Worm (Caenorhabditis elegans) whole organism, L1 larva: ENCODE measurements around the gene lmtr-2.

Experiments used
- F16B12.6 ChIP-seq: fragments of 150-350 bp; optimal IDR thresholded peaks from 2 replicates; lab custom pipeline; 2014; ENCODE audit warnings: missing biosample characterization, missing genetic modification characterization
- aha-1 ChIP-seq: fragments of 150-350 bp; optimal IDR thresholded peaks from 2 replicates; lab custom pipeline; 2014; ENCODE audit warnings: missing biosample characterization, missing genetic modification characterization
- aly-2 ChIP-seq: fragments of 150-350 bp; optimal IDR thresholded peaks from 2 replicates; lab custom pipeline; 2014; ENCODE audit warnings: missing biosample characterization, missing genetic modification characterization
- blmp-1 ChIP-seq: fragments of 150-350 bp; optimal IDR thresholded peaks from 2 replicates; lab custom pipeline; 2014; ENCODE audit warnings: missing biosample characterization, missing genetic modification characterization
- ceh-8 ChIP-seq: fragments of 200-800 bp; sonication (Bioruptor generic); optimal IDR thresholded peaks from 2 replicates; lab custom pipeline; 2018; ENCODE audit warnings: mild to moderate bottlenecking, missing genetic modification characterization, moderate library complexity, missing compliant biosample characterization
- ceh-88 ChIP-seq: fragments of 200-800 bp; sonication (Bioruptor generic); IDR thresholded peaks from 2 replicates; pipeline ENCODE4 v1.3.6; 2022; ENCODE audit warnings: missing genetic modification characterization, missing compliant biosample characterization
- ceh-90 ChIP-seq: sonication (generic microtip); optimal IDR thresholded peaks from 2 replicates; lab custom pipeline; 2016; ENCODE audit warnings: missing genetic modification characterization, missing compliant biosample characterization
- dpl-1 ChIP-seq, 3 experiments: fragments of 150-350 bp in 2 of 3; sonication (generic microtip) in 1 of 3; optimal IDR thresholded peaks; 2 replicates each; lab custom pipeline; 2014 to 2017; ENCODE audit warnings: missing biosample characterization in 3 of 3, missing genetic modification characterization in 3 of 3, missing genetic modification reagents in 3 of 3
- dsc-1 ChIP-seq: sonication (generic microtip); optimal IDR thresholded peaks from 2 replicates; lab custom pipeline; 2016; ENCODE audit warnings: mild to moderate bottlenecking, missing genetic modification characterization, missing compliant biosample characterization
- efl-1 ChIP-seq, 4 experiments: fragments of 150-350 bp; optimal IDR thresholded peaks in 3 of 4; peaks in 1 of 4; 1 replicate in 1 of 4; 2 replicates in 3 of 4; lab custom pipeline; 2014; ENCODE audit warnings: missing biosample characterization in 2 of 4, missing genetic modification characterization in 2 of 4, missing genetic modification reagents in 2 of 4
- efl-3 ChIP-seq: fragments of 200-800 bp; sonication (Bioruptor generic); optimal IDR thresholded peaks from 2 replicates; lab custom pipeline; 2018; ENCODE audit warnings: mild to moderate bottlenecking, missing genetic modification characterization, missing compliant biosample characterization
- ets-5 ChIP-seq: fragments of 200-800 bp; sonication (Bioruptor generic); IDR thresholded peaks from 2 replicates; pipeline ENCODE4 v1.3.6; 2022; ENCODE audit warnings: missing genetic modification characterization, missing compliant biosample characterization
- fos-1 ChIP-seq: fragments of 150-350 bp; optimal IDR thresholded peaks from 2 replicates; lab custom pipeline; 2014; ENCODE audit warnings: missing biosample characterization, missing genetic modification characterization
- hpl-2 ChIP-seq: fragments of 150-350 bp; optimal IDR thresholded peaks from 2 replicates; lab custom pipeline; 2014; ENCODE audit warnings: missing biosample characterization, missing genetic modification reagents, missing genetic modification characterization
- irx-1 ChIP-seq: sonication (generic microtip); optimal IDR thresholded peaks from 2 replicates; lab custom pipeline; 2016; ENCODE audit warnings: missing genetic modification characterization, missing compliant biosample characterization
- isw-1 ChIP-seq: fragments of 200-800 bp; sonication (Bioruptor generic); IDR thresholded peaks from 2 replicates; pipeline ENCODE4 v1.3.6; 2022; ENCODE audit warnings: missing genetic modification characterization, missing compliant biosample characterization
- jun-1 ChIP-seq: fragments of 150-350 bp; optimal IDR thresholded peaks from 2 replicates; lab custom pipeline; 2014; ENCODE audit warnings: missing biosample characterization, missing genetic modification reagents, missing genetic modification characterization
- lin-13 ChIP-seq: fragments of 150-350 bp; optimal IDR thresholded peaks from 2 replicates; lab custom pipeline; 2014; ENCODE audit warnings: missing biosample characterization, missing genetic modification reagents, missing genetic modification characterization
- lin-14 ChIP-seq: fragments of 200-800 bp; sonication (Bioruptor generic); optimal IDR thresholded peaks from 2 replicates; lab custom pipeline; 2018; ENCODE audit warnings: mild to moderate bottlenecking, missing genetic modification characterization, moderate library complexity, missing compliant biosample characterization
- lin-15B ChIP-seq: fragments of 150-350 bp; sonication (generic microtip); optimal IDR thresholded peaks from 3 replicates; lab custom pipeline; 2014; ENCODE audit warnings: missing biosample characterization, missing genetic modification characterization
- lin-35 ChIP-seq, 2 experiments: fragments of 150-350 bp; optimal IDR thresholded peaks; 2 replicates each; lab custom pipeline; 2014; ENCODE audit warnings: missing biosample characterization in 2 of 2, missing genetic modification characterization in 2 of 2, missing genetic modification reagents in 2 of 2
- lsy-2 ChIP-seq, 2 experiments: fragments of 150-350 bp; optimal IDR thresholded peaks; 2 replicates each; lab custom pipeline; 2014; ENCODE audit warnings: missing biosample characterization in 2 of 2, missing genetic modification characterization in 2 of 2
- mab-9 ChIP-seq: fragments of 200-800 bp; sonication (Bioruptor generic); IDR thresholded peaks from 2 replicates; pipeline ENCODE4 v1.3.6; 2022; ENCODE audit warnings: missing genetic modification reagents, missing genetic modification characterization, missing compliant biosample characterization
- mdl-1 ChIP-seq, 2 experiments: fragments of 150-350 bp; optimal IDR thresholded peaks; 2 replicates each; lab custom pipeline; 2014 to 2017; ENCODE audit warnings: missing biosample characterization in 2 of 2, missing genetic modification characterization in 2 of 2, inconsistent platforms in 1 of 2
- mep-1 ChIP-seq: fragments of 150-350 bp; optimal IDR thresholded peaks from 2 replicates; lab custom pipeline; 2014; ENCODE audit warnings: missing biosample characterization, missing genetic modification characterization
- nhr-12 ChIP-seq: sonication (generic microtip); optimal IDR thresholded peaks from 2 replicates; lab custom pipeline; 2017; ENCODE audit warnings: missing biosample characterization, missing genetic modification characterization
- nhr-19 ChIP-seq: fragments of 200-800 bp; sonication (Bioruptor generic); conservative IDR thresholded peaks from 2 replicates; pipeline ENCODE4 v1.3.6; 2022; ENCODE audit warnings: missing genetic modification characterization, missing compliant biosample characterization
- nhr-20 ChIP-seq: sonication (generic microtip); optimal IDR thresholded peaks from 2 replicates; lab custom pipeline; 2016; ENCODE audit warnings: mild to moderate bottlenecking, missing genetic modification characterization, missing compliant biosample characterization
- nhr-28 ChIP-seq: fragments of 150-350 bp; optimal IDR thresholded peaks from 2 replicates; lab custom pipeline; 2014; ENCODE audit warnings: missing biosample characterization, missing genetic modification characterization
- nhr-71 ChIP-seq: sonication (generic microtip); optimal IDR thresholded peaks from 2 replicates; lab custom pipeline; 2016; ENCODE audit warnings: mild to moderate bottlenecking, missing genetic modification characterization, moderate library complexity, missing compliant biosample characterization
- nhr-76 ChIP-seq: sonication (generic microtip); optimal IDR thresholded peaks from 2 replicates; lab custom pipeline; 2017; ENCODE audit warnings: missing biosample characterization, missing genetic modification characterization
- nhr-77 ChIP-seq: fragments of 150-350 bp; optimal IDR thresholded peaks from 2 replicates; lab custom pipeline; 2014; ENCODE audit warnings: missing biosample characterization, missing genetic modification characterization
- nhr-84 ChIP-seq: sonication (generic microtip); optimal IDR thresholded peaks from 2 replicates; lab custom pipeline; 2017; ENCODE audit warnings: missing biosample characterization, missing genetic modification characterization
- nhr-85 ChIP-seq: sonication (generic microtip); peaks from one replicate; lab custom pipeline; 2016; ENCODE audit warnings: missing genetic modification characterization, inconsistent platforms, missing compliant biosample characterization
- nhr-90 ChIP-seq: sonication (generic microtip); optimal IDR thresholded peaks from 2 replicates; lab custom pipeline; 2016; ENCODE audit warnings: mild to moderate bottlenecking, missing genetic modification characterization, missing compliant biosample characterization; ENCODE audit not compliant: poor library complexity
- pax-3 ChIP-seq: fragments of 200-800 bp; sonication (Bioruptor generic); optimal IDR thresholded peaks from 2 replicates; lab custom pipeline; 2018; ENCODE audit warnings: mild to moderate bottlenecking, missing genetic modification characterization, moderate library complexity, missing compliant biosample characterization
- skn-1 ChIP-seq: fragments of 150-350 bp; optimal IDR thresholded peaks from 2 replicates; lab custom pipeline; 2014; ENCODE audit warnings: missing biosample characterization, missing genetic modification characterization
- snpc-4 ChIP-seq: fragments of 150-350 bp; optimal IDR thresholded peaks from 2 replicates; lab custom pipeline; 2014; ENCODE audit warnings: missing biosample characterization, missing genetic modification characterization
- sox-4 ChIP-seq: sonication (generic microtip); optimal IDR thresholded peaks from 2 replicates; lab custom pipeline; 2016; ENCODE audit warnings: missing genetic modification characterization, missing compliant biosample characterization
- swsn-7 ChIP-seq: sonication (generic microtip); optimal IDR thresholded peaks from 2 replicates; lab custom pipeline; 2016; ENCODE audit warnings: missing genetic modification characterization, missing compliant biosample characterization
- tbx-2 ChIP-seq: sonication (generic microtip); optimal IDR thresholded peaks from 2 replicates; lab custom pipeline; 2016; ENCODE audit warnings: missing genetic modification characterization, missing compliant biosample characterization
- tlp-1 ChIP-seq: fragments of 150-350 bp; optimal IDR thresholded peaks from 2 replicates; lab custom pipeline; 2014; ENCODE audit warnings: missing biosample characterization, missing genetic modification characterization
- unc-130 ChIP-seq: fragments of 150-350 bp; optimal IDR thresholded peaks from 2 replicates; lab custom pipeline; 2017; ENCODE audit warnings: missing biosample characterization, missing genetic modification characterization, inconsistent platforms
- unc-30 ChIP-seq: sonication (generic microtip); optimal IDR thresholded peaks from 2 replicates; lab custom pipeline; 2017; ENCODE audit warnings: missing biosample characterization, missing genetic modification characterization
- unc-62 ChIP-seq: fragments of 150-350 bp; optimal IDR thresholded peaks from 2 replicates; lab custom pipeline; 2014; ENCODE audit warnings: missing biosample characterization, missing genetic modification reagents, missing genetic modification characterization
- unc-86 ChIP-seq: sonication (generic microtip); optimal IDR thresholded peaks from 2 replicates; lab custom pipeline; 2016; ENCODE audit warnings: missing genetic modification characterization, missing compliant biosample characterization
- xbp-1 ChIP-seq: sonication (generic microtip); optimal IDR thresholded peaks from 2 replicates; lab custom pipeline; 2016; ENCODE audit warnings: missing genetic modification characterization, missing compliant biosample characterization
- ztf-11 ChIP-seq, 2 experiments: sonication (generic microtip); optimal IDR thresholded peaks; 2 replicates each; lab custom pipeline; 2016 to 2017; ENCODE audit warnings: missing genetic modification characterization in 2 of 2, missing biosample characterization in 1 of 2, missing compliant biosample characterization in 1 of 2

lmtr-2 gene

DNA sequence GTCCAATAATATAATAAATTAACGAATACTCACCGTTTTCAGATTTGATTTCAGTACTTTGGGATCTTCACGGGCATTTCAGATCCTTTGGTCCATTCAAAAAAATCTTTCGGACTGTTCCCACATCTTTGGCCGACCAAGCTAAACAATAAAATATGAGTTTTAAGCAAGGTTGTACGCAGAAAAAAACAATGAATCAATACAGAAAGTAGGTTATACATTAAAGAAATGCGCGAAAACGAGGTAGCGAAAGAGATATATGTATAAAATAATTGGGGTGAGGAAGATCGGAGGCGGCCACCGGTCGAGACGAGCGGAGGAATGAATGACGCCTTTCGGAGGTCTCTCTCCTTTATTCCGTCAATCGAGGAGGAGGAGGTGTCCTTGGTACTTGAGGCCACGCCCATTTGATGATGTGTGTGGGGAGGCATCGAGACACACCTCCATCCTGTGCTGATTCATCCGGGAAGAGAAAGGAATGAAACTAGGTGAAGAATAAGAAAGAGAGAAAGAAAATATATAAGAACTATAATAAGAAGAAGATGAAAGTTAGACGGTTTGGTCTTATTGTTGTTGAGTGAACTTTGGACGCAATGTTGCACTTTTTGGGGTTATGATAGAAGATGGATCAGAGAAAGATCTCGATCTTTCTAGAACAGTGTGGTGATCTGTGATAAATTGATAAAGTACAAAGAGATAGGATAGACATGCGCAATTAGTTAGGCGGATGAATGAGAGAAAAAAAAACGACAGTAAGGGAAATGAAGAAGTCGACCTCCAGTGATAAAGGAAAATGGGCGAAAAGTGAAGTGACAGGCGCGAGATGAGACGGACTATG, 29.6 kb upstream of the lmtr-2 start (continued):
- TF ChIP-seq nhr-76 (tag; lab: Kevin White, UChicago) (no peak), irx-1 (tag; lab: Kevin White, UChicago) (no peak), tlp-1 (tag; lab: Kevin White, UChicago) (no peak), fos-1 (no peak), snpc-4 (tag; lab: Kevin White, UChicago) (no peak)

DNA sequence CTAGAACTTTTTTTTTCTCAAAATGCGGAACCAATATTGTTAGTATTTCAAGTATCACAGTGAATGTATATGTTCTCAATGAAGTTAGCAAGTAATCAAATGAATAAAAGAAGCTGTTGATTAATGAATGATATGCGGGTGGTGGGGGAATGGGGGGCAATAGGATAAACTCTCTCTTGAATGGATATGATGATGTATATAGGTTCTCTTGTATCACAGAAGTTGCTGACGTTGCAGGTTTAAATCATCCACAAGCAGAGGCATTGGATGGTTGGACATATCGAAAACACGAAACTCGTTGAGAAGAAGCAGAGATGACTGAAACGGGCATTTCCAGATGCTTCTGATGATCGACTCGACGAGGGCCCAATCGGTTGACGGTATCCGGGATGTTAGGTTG, 28.7 kb upstream of the lmtr-2 start:
- no peak for TF ChIP-seq isw-1 (GFP tag; lab: Robert Waterston, UW)
- TF ChIP-seq dsc-1 (tag; lab: Kevin White, UChicago), result no peak
- TF ChIP-seq nhr-85, result peak; percentile 6
- TF ChIP-seq efl-1 (optimal IDR thresholded peaks at IDR 0.05; lab: Kevin White, UChicago), result no peak
- TF ChIP-seq efl-1 (GFP tag; optimal IDR thresholded peaks at IDR 0.05 in 1 of 2; lab: Kevin White, UChicago), result peak in 1 of 2 experiments; percentile 68
- TF ChIP-seq lin-35 (GFP tag; optimal IDR thresholded peaks at IDR 0.05; lab: Kevin White, UChicago), result no peak
- TF ChIP-seq mdl-1 (tag; optimal IDR thresholded peaks at IDR 0.05; lab: Kevin White, UChicago), result no peak
- TF ChIP-seq lin-14 (GFP tag; lab: Kevin White, UChicago), result peak; percentile 8
- TF ChIP-seq, all 84 proteins: peak for 3

DNA sequence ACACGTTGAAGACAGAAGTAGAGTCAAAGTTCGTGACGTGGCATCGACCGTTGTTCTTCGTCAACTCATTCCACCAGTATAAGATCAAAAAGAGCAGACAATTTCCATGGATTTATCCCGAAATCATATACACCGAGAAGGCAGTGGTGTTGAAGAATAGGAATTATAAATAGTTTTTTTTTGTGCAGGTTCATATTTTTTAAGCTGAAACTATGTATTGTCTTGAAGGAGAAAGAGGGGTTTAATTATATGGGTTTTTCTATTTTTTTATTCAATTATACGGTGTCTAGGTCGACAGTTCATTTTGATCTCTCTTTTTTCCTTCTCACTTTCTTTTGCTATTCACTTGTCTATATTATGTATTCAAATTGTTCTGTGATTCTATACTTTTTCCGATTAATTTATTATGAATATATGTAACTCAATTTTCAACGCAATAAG, 28.2 kb upstream of the lmtr-2 start:
- TF ChIP-seq ceh-8 (no peak), fos-1 (no peak), lsy-2 (tag; optimal IDR thresholded peaks at IDR 0.05; lab: Kevin White, UChicago) (peak; percentile 30 to 32), efl-3 (GFP tag; lab: Kevin White, UChicago) (no peak), unc-62 (no peak), unc-86 (no peak), skn-1 (no peak), ceh-88 (GFP tag; lab: Robert Waterston, UW) (no peak), nhr-84 (tag; lab: Kevin White, UChicago) (no peak), unc-30 (tag; lab: Kevin White, UChicago) (no peak), lin-14 (GFP tag; lab: Kevin White, UChicago) (no peak), nhr-77 (tag; lab: Kevin White, UChicago) (no peak), nhr-19 (GFP tag; lab: Robert Waterston, UW) (peak; percentile 13), tbx-2 (tag; lab: Kevin White, UChicago) (no peak), ztf-11 (tag; optimal IDR thresholded peaks at IDR 0.05; lab: Kevin White, UChicago) (no peak), xbp-1 (no peak), nhr-28 (no peak), dpl-1 (GFP tag; optimal IDR thresholded peaks at IDR 0.05; lab: Kevin White, UChicago) (no peak), nhr-20 (tag; lab: Kevin White, UChicago) (peak; percentile 48), lin-15B (tag; lab: Kevin White, UChicago) (no peak), pax-3 (tag; lab: Kevin White, UChicago) (no peak), blmp-1 (tag; lab: Kevin White, UChicago) (peak; percentile 27), mab-9 (no peak), aha-1 (tag; lab: Kevin White, UChicago) (no peak), ets-5 (GFP tag; lab: Robert Waterston, UW) (no peak), jun-1 (tag; lab: Kevin White, UChicago) (no peak), F16B12.6 (tag; lab: Kevin White, UChicago) (no peak), hpl-2 (GFP tag; lab: Kevin White, UChicago) (no peak), ceh-90 (tag; lab: Kevin White, UChicago) (no peak), nhr-12 (no peak), sox-4 (tag; lab: Kevin White, UChicago) (no peak), swsn-7 (tag; lab: Kevin White, UChicago) (peak; percentile 13), isw-1 (GFP tag; lab: Robert Waterston, UW) (no peak), aly-2 (no peak), nhr-71 (peak; percentile 57), dsc-1 (tag; lab: Kevin White, UChicago) (no peak), mep-1 (tag; lab: Kevin White, UChicago) (peak; percentile 40), irx-1 (tag; lab: Kevin White, UChicago) (no peak), unc-130 (tag; lab: Kevin White, UChicago) (no peak), nhr-90 (peak; percentile 66), lin-13 (GFP tag; lab: Kevin White, UChicago) (no peak)
